Fruit fly (Drosophila melanogaster) whole organism, embryonic: ENCODE measurements around the gene CG13243.

Experiments used
- Abd-B ChIP-seq: fragments of 200-800 bp; sonication (Bioruptor generic); optimal IDR thresholded peaks from 2 replicates; lab custom pipeline; 2018; ENCODE audit warnings: missing biosample characterization, mild to moderate bottlenecking, missing genetic modification characterization, moderate library complexity
- Antp ChIP-seq: fragments of 200-800 bp; sonication (Bioruptor generic); optimal IDR thresholded peaks from 3 replicates; lab custom pipeline; 2016; ENCODE audit warnings: missing biosample characterization, missing genetic modification characterization
- BEAF-32 ChIP-seq: fragments of 200-800 bp; sonication (Bioruptor generic); optimal IDR thresholded peaks from 3 replicates; lab custom pipeline; 2017; ENCODE audit warnings: missing biosample characterization, missing genetic modification characterization, mild to moderate bottlenecking, moderate library complexity, missing genetic modification reagents
- Bgb ChIP-seq: fragments of 200-800 bp; sonication (Bioruptor generic); IDR thresholded peaks from 2 replicates; pipeline ENCODE4 v1.3.6; 2022; ENCODE audit warnings: missing biosample characterization, missing genetic modification characterization; ENCODE audit not compliant: partially characterized antibody
- C15 ChIP-seq: fragments of 200-800 bp; sonication (Bioruptor generic); IDR thresholded peaks from 3 replicates; pipeline ENCODE4 v1.3.6; 2022; ENCODE audit warnings: missing biosample characterization, missing genetic modification characterization
- CG10209 ChIP-seq: fragments of 200-800 bp; sonication (Bioruptor generic); optimal IDR thresholded peaks from 3 replicates; lab custom pipeline; 2017; ENCODE audit warnings: missing biosample characterization, mild to moderate bottlenecking, missing genetic modification characterization, missing genetic modification reagents
- CG11504 ChIP-seq: fragments of 200-800 bp; sonication (Bioruptor generic); optimal IDR thresholded peaks from 3 replicates; lab custom pipeline; 2019; ENCODE audit warnings: missing biosample characterization, mild to moderate bottlenecking, missing genetic modification characterization, moderate library complexity
- CG15696 ChIP-seq: fragments of 200-800 bp; sonication (Bioruptor generic); optimal IDR thresholded peaks from 2 replicates; lab custom pipeline; 2019; ENCODE audit warnings: missing biosample characterization, mild to moderate bottlenecking, missing genetic modification characterization, moderate library complexity
- CG16779 ChIP-seq: fragments of 200-800 bp; sonication (Bioruptor generic); IDR thresholded peaks from 2 replicates; pipeline ENCODE4 v1.3.6; 2022; ENCODE audit warnings: missing biosample characterization, missing genetic modification characterization
- CG17829 ChIP-seq: fragments of 200-800 bp; optimal IDR thresholded peaks from 2 replicates; lab custom pipeline; 2019; ENCODE audit warnings: missing biosample characterization, mild to moderate bottlenecking, missing genetic modification characterization, moderate library complexity
- CG2678 ChIP-seq: fragments of 200-800 bp; sonication (Bioruptor generic); optimal IDR thresholded peaks from 3 replicates; lab custom pipeline; 2019; ENCODE audit warnings: missing biosample characterization, mild to moderate bottlenecking, missing genetic modification characterization, moderate library complexity
- CG31441 ChIP-seq: fragments of 200-800 bp; sonication (Bioruptor generic); IDR thresholded peaks from 2 replicates; pipeline ENCODE4 v1.3.6; 2022; ENCODE audit warnings: missing biosample characterization, missing genetic modification characterization
- CG33213 ChIP-seq: fragments of 200-800 bp; sonication (Bioruptor generic); optimal IDR thresholded peaks from 3 replicates; lab custom pipeline; 2016; ENCODE audit warnings: missing biosample characterization, missing genetic modification characterization
- CG4617 ChIP-seq: fragments of 200-800 bp; sonication (Bioruptor generic); optimal IDR thresholded peaks from 3 replicates; lab custom pipeline; 2016; ENCODE audit warnings: missing biosample characterization, missing genetic modification characterization, borderline replicate concordance
- CG6654 ChIP-seq: fragments of 200-800 bp; sonication (Bioruptor generic); optimal IDR thresholded peaks from 2 replicates; lab custom pipeline; 2017; ENCODE audit warnings: missing biosample characterization, mild to moderate bottlenecking, missing genetic modification characterization
- CG6689 ChIP-seq: fragments of 200-800 bp; sonication (Bioruptor generic); IDR thresholded peaks from 2 replicates; pipeline ENCODE4 v1.3.6; 2022; ENCODE audit warnings: missing biosample characterization, missing genetic modification characterization
- CG8478 ChIP-seq: fragments of >200 bp; optimal IDR thresholded peaks from 2 replicates; lab custom pipeline; 2018
- CG9437 ChIP-seq: fragments of 200-800 bp; sonication (Bioruptor generic); optimal IDR thresholded peaks from 2 replicates; lab custom pipeline; 2018; ENCODE audit warnings: missing biosample characterization, mild to moderate bottlenecking, missing genetic modification characterization
- CG9727 ChIP-seq: fragments of 200-800 bp; sonication (Bioruptor generic); optimal IDR thresholded peaks from 3 replicates; lab custom pipeline; 2017; ENCODE audit warnings: missing biosample characterization, mild to moderate bottlenecking, missing genetic modification characterization
- CTCF ChIP-seq: fragments of 200-800 bp; sonication (Bioruptor generic); optimal IDR thresholded peaks from 2 replicates; lab custom pipeline; 2017; ENCODE audit warnings: missing biosample characterization, mild to moderate bottlenecking, missing genetic modification characterization, moderate library complexity
- Dek ChIP-seq: fragments of 200-800 bp; sonication (Bioruptor generic); optimal IDR thresholded peaks from 3 replicates; lab custom pipeline; 2019; ENCODE audit warnings: missing biosample characterization, mild to moderate bottlenecking, missing genetic modification characterization, moderate library complexity
- Dll ChIP-seq: fragments of 200-800 bp; sonication (Bioruptor generic); IDR thresholded peaks from 4 replicates; pipeline ENCODE4 v1.3.6; 2022; ENCODE audit warnings: missing biosample characterization, missing genetic modification characterization; ENCODE audit not compliant: partially characterized antibody
- E2f1 ChIP-seq: fragments of 200-800 bp; sonication (Bioruptor generic); IDR thresholded peaks from 2 replicates; pipeline ENCODE4 v1.3.6; 2022; ENCODE audit warnings: missing biosample characterization, missing genetic modification characterization
- Ets65A ChIP-seq: fragments of 200-800 bp; sonication (Bioruptor generic); peaks from one replicate; lab custom pipeline; 2016; ENCODE audit warnings: missing biosample characterization, missing genetic modification characterization
- Hand ChIP-seq: fragments of 200-800 bp; sonication (Bioruptor generic); optimal IDR thresholded peaks from 2 replicates; lab custom pipeline; 2017; ENCODE audit warnings: mild to moderate bottlenecking, missing biosample characterization, missing genetic modification reagents, missing genetic modification characterization
- Hr78 ChIP-seq, 2 experiments: fragments of 200-800 bp in 1 of 2; fragments of >200 bp in 1 of 2; sonication (Bioruptor generic) in 1 of 2; optimal IDR thresholded peaks; 2 replicates each; lab custom pipeline; 2017 to 2019; ENCODE audit warnings: missing biosample characterization in 2 of 2, missing genetic modification characterization in 2 of 2, mild to moderate bottlenecking in 1 of 2, moderate library complexity in 1 of 2
- Jarid2 ChIP-seq: fragments of 200-800 bp; sonication (Bioruptor generic); optimal IDR thresholded peaks from 3 replicates; lab custom pipeline; 2017; ENCODE audit warnings: mild to moderate bottlenecking, missing biosample characterization, missing genetic modification reagents, missing genetic modification characterization
- Lhr ChIP-seq: fragments of 200-800 bp; sonication (Bioruptor generic); optimal IDR thresholded peaks from 3 replicates; lab custom pipeline; 2017; ENCODE audit warnings: mild to moderate bottlenecking, missing biosample characterization, missing genetic modification reagents, missing genetic modification characterization
- Ptx1 ChIP-seq: fragments of 200-800 bp; sonication (Bioruptor generic); IDR thresholded peaks from 2 replicates; pipeline ENCODE4 v1.3.6; 2022; ENCODE audit warnings: missing biosample characterization, missing genetic modification characterization
- Rx ChIP-seq: fragments of 200-800 bp; sonication (Bioruptor generic); IDR thresholded peaks from 2 replicates; pipeline ENCODE4 v1.3.6; 2022; ENCODE audit warnings: missing biosample characterization, missing genetic modification characterization
- TFAM ChIP-seq: fragments of 200-800 bp; sonication (Bioruptor generic); optimal IDR thresholded peaks from 2 replicates; lab custom pipeline; 2017; ENCODE audit warnings: missing biosample characterization, missing genetic modification characterization, inconsistent platforms
- Tbp ChIP-seq: fragments of >200 bp; optimal IDR thresholded peaks from 2 replicates; lab custom pipeline; 2018; ENCODE audit warnings: missing biosample characterization, missing genetic modification characterization
- ara ChIP-seq: fragments of 200-800 bp; sonication (Bioruptor generic); IDR thresholded peaks from 2 replicates; pipeline ENCODE4 v1.3.6; 2022; ENCODE audit warnings: missing biosample characterization, missing genetic modification characterization
- corto ChIP-seq: fragments of 200-800 bp; sonication (Bioruptor generic); optimal IDR thresholded peaks from 2 replicates; lab custom pipeline; 2016; ENCODE audit warnings: missing biosample characterization, mild to moderate bottlenecking, missing genetic modification characterization, moderate library complexity
- disco-r ChIP-seq: fragments of 200-800 bp; sonication (Bioruptor generic); optimal IDR thresholded peaks from 2 replicates; lab custom pipeline; 2016; ENCODE audit warnings: missing biosample characterization, missing genetic modification characterization
- fd96Cb ChIP-seq: fragments of 200-800 bp; sonication (Bioruptor generic); optimal IDR thresholded peaks from 2 replicates; lab custom pipeline; 2018; ENCODE audit warnings: missing biosample characterization, mild to moderate bottlenecking, missing genetic modification characterization, moderate library complexity
- gsb-n ChIP-seq: fragments of 200-800 bp; sonication (Bioruptor generic); optimal IDR thresholded peaks from 3 replicates; lab custom pipeline; 2018; ENCODE audit warnings: missing biosample characterization, mild to moderate bottlenecking, missing genetic modification characterization
- hkb ChIP-seq, 2 experiments: fragments of 200-800 bp in 1 of 2; fragments of >200 bp in 1 of 2; sonication (Bioruptor generic) in 1 of 2; IDR thresholded peaks in 1 of 2; optimal IDR thresholded peaks in 1 of 2; 2 replicates each; pipeline versions ENCODE4 v1.3.6 to Lab custom; 2017 to 2022; ENCODE audit warnings: missing biosample characterization in 1 of 2, missing genetic modification characterization in 1 of 2
- kni ChIP-seq: fragments of 200-800 bp; sonication (Bioruptor generic); optimal IDR thresholded peaks from 3 replicates; lab custom pipeline; 2017; ENCODE audit warnings: mild to moderate bottlenecking, missing biosample characterization, missing genetic modification reagents, missing genetic modification characterization
- peb ChIP-seq: fragments of 200-800 bp; sonication (Bioruptor generic); IDR thresholded peaks from 2 replicates; pipeline ENCODE4 v1.3.6; 2022; ENCODE audit warnings: missing biosample characterization, missing genetic modification characterization
- prd ChIP-seq, 3 experiments: fragments of >200 bp in 2 of 3; fragments of 200-800 bp in 1 of 3; sonication (Bioruptor generic) in 1 of 3; optimal IDR thresholded peaks in 2 of 3; IDR thresholded peaks in 1 of 3; 2 replicates in 2 of 3; 3 replicates in 1 of 3; pipeline versions ENCODE4 v1.3.6 to Lab custom; 2017 to 2022; ENCODE audit warnings: missing biosample characterization in 1 of 3, missing genetic modification characterization in 1 of 3
- psq ChIP-seq: fragments of 200-800 bp; sonication (Bioruptor generic); optimal IDR thresholded peaks from 2 replicates; lab custom pipeline; 2017; ENCODE audit warnings: missing biosample characterization, missing genetic modification characterization
- sens ChIP-seq: fragments of 200-800 bp; sonication (Bioruptor generic); peaks from one replicate; lab custom pipeline; 2016; ENCODE audit warnings: missing biosample characterization, missing genetic modification characterization
- sisA ChIP-seq: fragments of 200-800 bp; sonication (Bioruptor generic); IDR thresholded peaks from 2 replicates; pipeline ENCODE4 v1.3.6; 2022; ENCODE audit warnings: missing biosample characterization, missing genetic modification characterization
- slp2 ChIP-seq: fragments of 200-800 bp; sonication (Bioruptor generic); optimal IDR thresholded peaks from 2 replicates; lab custom pipeline; 2016; ENCODE audit warnings: missing biosample characterization, missing genetic modification characterization
- ssp ChIP-seq: fragments of 200-800 bp; sonication (Bioruptor generic); IDR thresholded peaks from 2 replicates; pipeline ENCODE4 v1.3.6; 2022; ENCODE audit warnings: missing biosample characterization, missing genetic modification characterization
- trem ChIP-seq: fragments of 200-800 bp; optimal IDR thresholded peaks from 3 replicates; lab custom pipeline; 2019; ENCODE audit warnings: missing biosample characterization, mild to moderate bottlenecking, missing genetic modification characterization, moderate library complexity
- zfh1 ChIP-seq: fragments of 200-800 bp; sonication (Bioruptor generic); IDR thresholded peaks from 3 replicates; pipeline ENCODE4 v1.3.6; 2022; ENCODE audit warnings: missing biosample characterization, missing genetic modification characterization

The CG13243 gene

dm6 chr2L:15880056-15880455, 27.7 kb downstream of the CG13243 start, which contains the start of gene CG7653 (continued):
- TF ChIP-seq Abd-B (GFP tag; lab: Kevin White, UChicago) (no peak), psq (GFP tag; lab: Kevin White, UChicago) (no peak), TFAM (GFP tag; lab: Kevin White, UChicago) (no peak), trem (tag; lab: Kevin White, UChicago) (no peak), CG6654 (no peak), CG9437 (GFP tag; lab: Kevin White, UChicago) (no peak)

dm6 chr2L:15883090-15883489, 30.7 kb downstream of the CG13243 start, which contains the start of gene CG44475:
Gene CG44475 (minus strand): TSS chr2L:15883190.
- TF ChIP-seq CG2678 (tag; lab: Kevin White, UChicago) (no peak), prd (optimal IDR thresholded peaks at IDR 0.05; lab: Kevin White, UChicago) (no peak), prd (GFP tag; IDR thresholded peaks at IDR 0.05; lab: Robert Waterston, UW) (no peak), disco-r (no peak), CG10209 (no peak)
- TF ChIP-seq, all 482 proteins: peak for 0

- TF ChIP-seq Dll (GFP tag; lab: Robert Waterston, UW) (no peak), Dek (tag; lab: Kevin White, UChicago) (no peak), CTCF (no peak), sisA (GFP tag; lab: Robert Waterston, UW) (0 out of 2 replicates have a peak, but pooled peaks have one; percentile 14), CG17829 (tag; lab: Kevin White, UChicago) (no peak), gsb-n (tag; lab: Kevin White, UChicago) (no peak), C15 (GFP tag; lab: Robert Waterston, UW) (no peak), CG11504 (tag; lab: Kevin White, UChicago) (no peak), ssp (no peak), kni (GFP tag; lab: Kevin White, UChicago) (no peak), zfh1 (GFP tag; lab: Robert Waterston, UW) (no peak), E2f1 (no peak), Tbp (GFP tag; lab: Kevin White, UChicago) (no peak), Ptx1 (no peak), Lhr (GFP tag; lab: Kevin White, UChicago) (no peak), corto (GFP tag; lab: Kevin White, UChicago) (no peak), Antp (GFP tag; lab: Kevin White, UChicago) (no peak), CG9727 (no peak), peb (no peak), Bgb (no peak), CG15696 (no peak), Hr78 (GFP tag; optimal IDR thresholded peaks at IDR 0.05; lab: Kevin White, UChicago) (no peak), Ets65A (GFP tag; lab: Kevin White, UChicago) (peak; percentile 8), CG6689 (GFP tag; lab: Robert Waterston, UW) (0 out of 2 replicates have a peak, but pooled peaks have one; percentile 13), CG31441 (GFP tag; lab: Robert Waterston, UW) (no peak), ara (GFP tag; lab: Robert Waterston, UW) (peak; percentile 41; the same call in 1 of the 2 replicates), CG16779 (GFP tag; lab: Robert Waterston, UW) (0 out of 2 replicates have a peak, but pooled peaks have one; percentile 25), Hand (GFP tag; lab: Kevin White, UChicago) (no peak), BEAF-32 (GFP tag; lab: Kevin White, UChicago) (no peak), sens (peak; percentile 77), Rx (GFP tag; lab: Robert Waterston, UW) (no peak), Jarid2 (GFP tag; lab: Kevin White, UChicago) (no peak), hkb (optimal IDR thresholded peaks at IDR 0.05; lab: Kevin White, UChicago) (no peak), hkb (GFP tag; IDR thresholded peaks at IDR 0.05; lab: Robert Waterston, UW) (no peak), fd96Cb (tag; lab: Kevin White, UChicago) (no peak), CG4617 (no peak), CG8478 (lab: Kevin White, UChicago) (no peak), slp2 (GFP tag; lab: Kevin White, UChicago) (no peak), CG33213 (GFP tag; lab: Kevin White, UChicago) (no peak)
Measured at dm6 chr2L:15886187-15886586, 33.8 kb downstream of the CG13243 start.
